Fruit fly (Drosophila melanogaster): ENCODE results near the gene CG17660.

- TF ChIP-seq pan (optimal IDR thresholded peaks at IDR 0.05) (no peak), CG8478 (optimal IDR thresholded peaks at IDR 0.05) (no peak), psq (optimal IDR thresholded peaks at IDR 0.05) (no peak), EcR (GFP tag; optimal IDR thresholded peaks at IDR 0.05) (no peak), Dll (optimal IDR thresholded peaks at IDR 0.05) (no peak)
Measured at dm6 chr2L:1668616-1669020, 41.6 kb downstream of the CG17660 start.

All from whole organism.